Worm (Caenorhabditis elegans) whole organism, L1 larva: ENCODE data around the gene fut-1.

Experiments
- C16A3.4 ChIP-seq: fragments of 150-350 bp; optimal IDR thresholded peaks from 2 replicates; lab custom pipeline; 2014; ENCODE audit warnings: missing biosample characterization, missing genetic modification characterization
- F16B12.6 ChIP-seq: fragments of 150-350 bp; optimal IDR thresholded peaks from 2 replicates; lab custom pipeline; 2014; ENCODE audit warnings: missing biosample characterization, missing genetic modification characterization
- aha-1 ChIP-seq: fragments of 150-350 bp; optimal IDR thresholded peaks from 2 replicates; lab custom pipeline; 2014; ENCODE audit warnings: missing biosample characterization, missing genetic modification characterization
- alr-1 ChIP-seq: fragments of 200-800 bp; sonication (Bioruptor generic); optimal IDR thresholded peaks from 2 replicates; lab custom pipeline; 2018; ENCODE audit warnings: borderline replicate concordance, mild to moderate bottlenecking, missing genetic modification characterization, missing compliant biosample characterization
- aly-2 ChIP-seq: fragments of 150-350 bp; optimal IDR thresholded peaks from 2 replicates; lab custom pipeline; 2014; ENCODE audit warnings: missing biosample characterization, missing genetic modification characterization
- blmp-1 ChIP-seq: fragments of 150-350 bp; optimal IDR thresholded peaks from 2 replicates; lab custom pipeline; 2014; ENCODE audit warnings: missing biosample characterization, missing genetic modification characterization
- ceh-90 ChIP-seq: sonication (generic microtip); optimal IDR thresholded peaks from 2 replicates; lab custom pipeline; 2016; ENCODE audit warnings: missing genetic modification characterization, missing compliant biosample characterization
- ces-1 ChIP-seq: fragments of 150-350 bp; optimal IDR thresholded peaks from 2 replicates; lab custom pipeline; 2014; ENCODE audit warnings: missing biosample characterization, missing genetic modification reagents, missing genetic modification characterization
- dpl-1 ChIP-seq, 3 experiments: fragments of 150-350 bp in 2 of 3; sonication (generic microtip) in 1 of 3; optimal IDR thresholded peaks; 2 replicates each; lab custom pipeline; 2014 to 2017; ENCODE audit warnings: missing biosample characterization in 3 of 3, missing genetic modification characterization in 3 of 3, missing genetic modification reagents in 3 of 3
- dsc-1 ChIP-seq: sonication (generic microtip); optimal IDR thresholded peaks from 2 replicates; lab custom pipeline; 2016; ENCODE audit warnings: mild to moderate bottlenecking, missing genetic modification characterization, missing compliant biosample characterization
- efl-3 ChIP-seq: fragments of 200-800 bp; sonication (Bioruptor generic); optimal IDR thresholded peaks from 2 replicates; lab custom pipeline; 2018; ENCODE audit warnings: mild to moderate bottlenecking, missing genetic modification characterization, missing compliant biosample characterization
- egl-13 ChIP-seq: sonication (generic microtip); optimal IDR thresholded peaks from 2 replicates; lab custom pipeline; 2016; ENCODE audit warnings: missing genotype, missing genetic modification reagents, missing genetic modification characterization, missing compliant biosample characterization
- elt-3 ChIP-seq, 6 experiments: fragments of 150-350 bp in 1 of 6; sonication (generic microtip); optimal IDR thresholded peaks; 2 replicates each; lab custom pipeline; 2017 to 2018; ENCODE audit warnings: missing biosample characterization in 6 of 6, missing genetic modification characterization in 6 of 6, inconsistent platforms in 1 of 6
- fkh-8 ChIP-seq: sonication (generic microtip); optimal IDR thresholded peaks from 2 replicates; lab custom pipeline; 2016; ENCODE audit warnings: mild to moderate bottlenecking, missing genetic modification characterization, missing compliant biosample characterization
- grh-1 ChIP-seq: fragments of 200-800 bp; sonication (Bioruptor generic); IDR thresholded peaks from 2 replicates; pipeline ENCODE4 v1.3.6; 2022; ENCODE audit warnings: missing genetic modification reagents, missing genetic modification characterization, missing compliant biosample characterization
- hlh-17 ChIP-seq: fragments of 200-800 bp; sonication (Bioruptor generic); optimal IDR thresholded peaks from 2 replicates; lab custom pipeline; 2018; ENCODE audit warnings: missing genetic modification characterization, mild to moderate bottlenecking, missing compliant biosample characterization, moderate library complexity, borderline replicate concordance
- hlh-4 ChIP-seq: sonication (generic microtip); optimal IDR thresholded peaks from 2 replicates; lab custom pipeline; 2016; ENCODE audit warnings: mild to moderate bottlenecking, missing genetic modification characterization, missing compliant biosample characterization
- hpl-2 ChIP-seq: fragments of 150-350 bp; optimal IDR thresholded peaks from 2 replicates; lab custom pipeline; 2014; ENCODE audit warnings: missing biosample characterization, missing genetic modification reagents, missing genetic modification characterization
- irx-1 ChIP-seq: sonication (generic microtip); optimal IDR thresholded peaks from 2 replicates; lab custom pipeline; 2016; ENCODE audit warnings: missing genetic modification characterization, missing compliant biosample characterization
- isw-1 ChIP-seq: fragments of 200-800 bp; sonication (Bioruptor generic); IDR thresholded peaks from 2 replicates; pipeline ENCODE4 v1.3.6; 2022; ENCODE audit warnings: missing genetic modification characterization, missing compliant biosample characterization
- lin-13 ChIP-seq: fragments of 150-350 bp; optimal IDR thresholded peaks from 2 replicates; lab custom pipeline; 2014; ENCODE audit warnings: missing biosample characterization, missing genetic modification reagents, missing genetic modification characterization
- lin-14 ChIP-seq: fragments of 200-800 bp; sonication (Bioruptor generic); optimal IDR thresholded peaks from 2 replicates; lab custom pipeline; 2018; ENCODE audit warnings: mild to moderate bottlenecking, missing genetic modification characterization, moderate library complexity, missing compliant biosample characterization
- lin-15B ChIP-seq: fragments of 150-350 bp; sonication (generic microtip); optimal IDR thresholded peaks from 3 replicates; lab custom pipeline; 2014; ENCODE audit warnings: missing biosample characterization, missing genetic modification characterization
- lin-35 ChIP-seq, 2 experiments: fragments of 150-350 bp; optimal IDR thresholded peaks; 2 replicates each; lab custom pipeline; 2014; ENCODE audit warnings: missing biosample characterization in 2 of 2, missing genetic modification characterization in 2 of 2, missing genetic modification reagents in 2 of 2
- lin-39 ChIP-seq: fragments of 150-350 bp; optimal IDR thresholded peaks from 2 replicates; lab custom pipeline; 2014; ENCODE audit warnings: missing biosample characterization, missing genetic modification reagents, missing genetic modification characterization
- lir-3 ChIP-seq: sonication (generic microtip); optimal IDR thresholded peaks from 2 replicates; lab custom pipeline; 2016; ENCODE audit warnings: mild to moderate bottlenecking, missing genetic modification characterization, moderate library complexity, missing compliant biosample characterization; ENCODE audit not compliant: poor library complexity
- mab-9 ChIP-seq: fragments of 200-800 bp; sonication (Bioruptor generic); IDR thresholded peaks from 2 replicates; pipeline ENCODE4 v1.3.6; 2022; ENCODE audit warnings: missing genetic modification reagents, missing genetic modification characterization, missing compliant biosample characterization
- mdl-1 ChIP-seq, 2 experiments: fragments of 150-350 bp; optimal IDR thresholded peaks; 2 replicates each; lab custom pipeline; 2014 to 2017; ENCODE audit warnings: missing biosample characterization in 2 of 2, missing genetic modification characterization in 2 of 2, inconsistent platforms in 1 of 2
- mef-2 ChIP-seq: fragments of 150-350 bp; optimal IDR thresholded peaks from 2 replicates; lab custom pipeline; 2014; ENCODE audit warnings: missing biosample characterization, missing genetic modification characterization
- nhr-11 ChIP-seq: fragments of 150-350 bp; optimal IDR thresholded peaks from 2 replicates; lab custom pipeline; 2014; ENCODE audit warnings: missing biosample characterization, missing genetic modification characterization
- nhr-12 ChIP-seq: sonication (generic microtip); optimal IDR thresholded peaks from 2 replicates; lab custom pipeline; 2017; ENCODE audit warnings: missing biosample characterization, missing genetic modification characterization
- nhr-19 ChIP-seq: fragments of 200-800 bp; sonication (Bioruptor generic); conservative IDR thresholded peaks from 2 replicates; pipeline ENCODE4 v1.3.6; 2022; ENCODE audit warnings: missing genetic modification characterization, missing compliant biosample characterization
- nhr-20 ChIP-seq: sonication (generic microtip); optimal IDR thresholded peaks from 2 replicates; lab custom pipeline; 2016; ENCODE audit warnings: mild to moderate bottlenecking, missing genetic modification characterization, missing compliant biosample characterization
- nhr-28 ChIP-seq: fragments of 150-350 bp; optimal IDR thresholded peaks from 2 replicates; lab custom pipeline; 2014; ENCODE audit warnings: missing biosample characterization, missing genetic modification characterization
- nhr-71 ChIP-seq: sonication (generic microtip); optimal IDR thresholded peaks from 2 replicates; lab custom pipeline; 2016; ENCODE audit warnings: mild to moderate bottlenecking, missing genetic modification characterization, moderate library complexity, missing compliant biosample characterization
- nhr-76 ChIP-seq: sonication (generic microtip); optimal IDR thresholded peaks from 2 replicates; lab custom pipeline; 2017; ENCODE audit warnings: missing biosample characterization, missing genetic modification characterization
- nhr-84 ChIP-seq: sonication (generic microtip); optimal IDR thresholded peaks from 2 replicates; lab custom pipeline; 2017; ENCODE audit warnings: missing biosample characterization, missing genetic modification characterization
- nhr-85 ChIP-seq: sonication (generic microtip); peaks from one replicate; lab custom pipeline; 2016; ENCODE audit warnings: missing genetic modification characterization, inconsistent platforms, missing compliant biosample characterization
- pag-3 ChIP-seq: sonication (generic microtip); optimal IDR thresholded peaks from 2 replicates; lab custom pipeline; 2017; ENCODE audit warnings: missing genetic modification characterization, mild to moderate bottlenecking, missing compliant biosample characterization, antibody characterized with exemption, borderline replicate concordance; ENCODE audit not compliant: insufficient read depth
- pqm-1 ChIP-seq: sonication (generic microtip); optimal IDR thresholded peaks from 3 replicates; lab custom pipeline; 2017; ENCODE audit warnings: missing biosample characterization, missing genetic modification characterization
- rnt-1 ChIP-seq: sonication (generic microtip); optimal IDR thresholded peaks from 2 replicates; lab custom pipeline; 2016; ENCODE audit warnings: mild to moderate bottlenecking, missing genetic modification characterization, moderate library complexity, missing compliant biosample characterization
- skn-1 ChIP-seq: fragments of 150-350 bp; optimal IDR thresholded peaks from 2 replicates; lab custom pipeline; 2014; ENCODE audit warnings: missing biosample characterization, missing genetic modification characterization
- sptf-1 ChIP-seq: fragments of 150-350 bp; optimal IDR thresholded peaks from 2 replicates; lab custom pipeline; 2014; ENCODE audit warnings: missing biosample characterization, missing genetic modification characterization
- swsn-7 ChIP-seq: sonication (generic microtip); optimal IDR thresholded peaks from 2 replicates; lab custom pipeline; 2016; ENCODE audit warnings: missing genetic modification characterization, missing compliant biosample characterization
- tbx-2 ChIP-seq: sonication (generic microtip); optimal IDR thresholded peaks from 2 replicates; lab custom pipeline; 2016; ENCODE audit warnings: missing genetic modification characterization, missing compliant biosample characterization
- tlp-1 ChIP-seq: fragments of 150-350 bp; optimal IDR thresholded peaks from 2 replicates; lab custom pipeline; 2014; ENCODE audit warnings: missing biosample characterization, missing genetic modification characterization
- unc-130 ChIP-seq: fragments of 150-350 bp; optimal IDR thresholded peaks from 2 replicates; lab custom pipeline; 2017; ENCODE audit warnings: missing biosample characterization, missing genetic modification characterization, inconsistent platforms
- unc-30 ChIP-seq: sonication (generic microtip); optimal IDR thresholded peaks from 2 replicates; lab custom pipeline; 2017; ENCODE audit warnings: missing biosample characterization, missing genetic modification characterization
- unc-62 ChIP-seq: fragments of 150-350 bp; optimal IDR thresholded peaks from 2 replicates; lab custom pipeline; 2014; ENCODE audit warnings: missing biosample characterization, missing genetic modification reagents, missing genetic modification characterization
- vab-15 ChIP-seq: sonication (generic microtip); optimal IDR thresholded peaks from 2 replicates; lab custom pipeline; 2017; ENCODE audit warnings: missing genotype, mild to moderate bottlenecking, missing genetic modification characterization, missing compliant biosample characterization
- xbp-1 ChIP-seq: sonication (generic microtip); optimal IDR thresholded peaks from 2 replicates; lab custom pipeline; 2016; ENCODE audit warnings: missing genetic modification characterization, missing compliant biosample characterization
- zag-1 ChIP-seq: fragments of 150-350 bp; optimal IDR thresholded peaks from 2 replicates; lab custom pipeline; 2014; ENCODE audit warnings: missing biosample characterization, missing genetic modification characterization
- zip-4 ChIP-seq: fragments of 200-800 bp; sonication (Bioruptor generic); optimal IDR thresholded peaks from 2 replicates; lab custom pipeline; 2018; ENCODE audit warnings: mild to moderate bottlenecking, missing genetic modification characterization, moderate library complexity, missing compliant biosample characterization
- ztf-11 ChIP-seq, 2 experiments: sonication (generic microtip); optimal IDR thresholded peaks; 2 replicates each; lab custom pipeline; 2016 to 2017; ENCODE audit warnings: missing genetic modification characterization in 2 of 2, missing biosample characterization in 1 of 2, missing compliant biosample characterization in 1 of 2

Gene fut-1

ce11 chrII:8741277-8741676 lies 18.1 kb downstream of the fut-1 start:
- TF ChIP-seq nhr-84 (tag; lab: Kevin White, UChicago) = no peak
- peak in 2 of 3 experiments; percentile 8 to 16 for TF ChIP-seq dpl-1 (GFP tag; optimal IDR thresholded peaks at IDR 0.05; lab: Kevin White, UChicago)
- no peak for TF ChIP-seq sptf-1
- peak; percentile 7 for TF ChIP-seq irx-1 (tag; lab: Kevin White, UChicago)
- no peak for TF ChIP-seq elt-3 (tag; optimal IDR thresholded peaks at IDR 0.05; lab: Kevin White, UChicago)
- TF ChIP-seq ceh-90 (tag; lab: Kevin White, UChicago) = no peak
- no peak for TF ChIP-seq fkh-8 (tag; lab: Kevin White, UChicago)
- peak; percentile 74 for TF ChIP-seq lin-14
- TF ChIP-seq zag-1 (tag; lab: Kevin White, UChicago) = no peak
- no peak for TF ChIP-seq isw-1
- no peak for TF ChIP-seq alr-1
- no peak for TF ChIP-seq lin-15B (tag; lab: Kevin White, UChicago)
- TF ChIP-seq F16B12.6 (tag; lab: Kevin White, UChicago) = no peak
- no peak for TF ChIP-seq blmp-1 (tag; lab: Kevin White, UChicago)
- peak; percentile 14 for TF ChIP-seq tbx-2
- no peak for TF ChIP-seq hlh-4 (tag; lab: Kevin White, UChicago)
- no peak for TF ChIP-seq mef-2
- no peak for TF ChIP-seq pqm-1 (tag; lab: Kevin White, UChicago)
- TF ChIP-seq unc-62 = no peak
- TF ChIP-seq vab-15 (tag; lab: Kevin White, UChicago) = no peak
- TF ChIP-seq ztf-11 (tag; optimal IDR thresholded peaks at IDR 0.05; lab: Kevin White, UChicago) = no peak
- TF ChIP-seq lin-13 = no peak
- TF ChIP-seq nhr-12 = no peak
- TF ChIP-seq nhr-19 (GFP tag; lab: Robert Waterston, UW) = peak; percentile 72
- TF ChIP-seq dsc-1 (tag; lab: Kevin White, UChicago) = no peak
- TF ChIP-seq skn-1 (tag; lab: Kevin White, UChicago) = no peak
- TF ChIP-seq nhr-28 (tag; lab: Kevin White, UChicago) = no peak
- peak; percentile 78 for TF ChIP-seq nhr-85 (tag; lab: Kevin White, UChicago)
- peak; percentile 48 for TF ChIP-seq lir-3 (tag; lab: Kevin White, UChicago)
- TF ChIP-seq hlh-17 (GFP tag; lab: Kevin White, UChicago) = no peak
- peak; percentile 4 to 55 for TF ChIP-seq lin-35 (GFP tag; optimal IDR thresholded peaks at IDR 0.05; lab: Kevin White, UChicago)
- TF ChIP-seq hpl-2 = no peak
- no peak for TF ChIP-seq unc-130
- TF ChIP-seq pag-3 (tag; lab: Kevin White, UChicago) = no peak
- no peak for TF ChIP-seq tlp-1
- TF ChIP-seq grh-1 (GFP tag; lab: Robert Waterston, UW) = no peak
- peak; percentile 24 for TF ChIP-seq swsn-7
- TF ChIP-seq xbp-1 (tag; lab: Kevin White, UChicago) = peak; percentile 2
- peak; percentile 81 for TF ChIP-seq nhr-20
- TF ChIP-seq ces-1 = no peak
- TF ChIP-seq rnt-1 = peak; percentile 75
- peak in 1 of 2 experiments; percentile 86 for TF ChIP-seq mdl-1 (tag; optimal IDR thresholded peaks at IDR 0.05; lab: Kevin White, UChicago)
- no peak for TF ChIP-seq nhr-11 (tag; lab: Kevin White, UChicago)
- TF ChIP-seq lin-39 (tag; lab: Kevin White, UChicago) = no peak
- no peak for TF ChIP-seq zip-4 (GFP tag; lab: Kevin White, UChicago)
- no peak for TF ChIP-seq aly-2 (tag; lab: Kevin White, UChicago)
- TF ChIP-seq mab-9 = no peak
- TF ChIP-seq unc-30 (tag; lab: Kevin White, UChicago) = no peak
- TF ChIP-seq egl-13 = no peak
- TF ChIP-seq nhr-71 (tag; lab: Kevin White, UChicago) = peak; percentile 79
- no peak for TF ChIP-seq C16A3.4 (tag; lab: Kevin White, UChicago)
- TF ChIP-seq efl-3 (GFP tag; lab: Kevin White, UChicago) = no peak
- no peak for TF ChIP-seq nhr-76 (tag; lab: Kevin White, UChicago)
- TF ChIP-seq aha-1 = no peak
